Fruit fly (Drosophila melanogaster): ENCODE data around the gene PolE1.

PolE1 gene

DNA sequence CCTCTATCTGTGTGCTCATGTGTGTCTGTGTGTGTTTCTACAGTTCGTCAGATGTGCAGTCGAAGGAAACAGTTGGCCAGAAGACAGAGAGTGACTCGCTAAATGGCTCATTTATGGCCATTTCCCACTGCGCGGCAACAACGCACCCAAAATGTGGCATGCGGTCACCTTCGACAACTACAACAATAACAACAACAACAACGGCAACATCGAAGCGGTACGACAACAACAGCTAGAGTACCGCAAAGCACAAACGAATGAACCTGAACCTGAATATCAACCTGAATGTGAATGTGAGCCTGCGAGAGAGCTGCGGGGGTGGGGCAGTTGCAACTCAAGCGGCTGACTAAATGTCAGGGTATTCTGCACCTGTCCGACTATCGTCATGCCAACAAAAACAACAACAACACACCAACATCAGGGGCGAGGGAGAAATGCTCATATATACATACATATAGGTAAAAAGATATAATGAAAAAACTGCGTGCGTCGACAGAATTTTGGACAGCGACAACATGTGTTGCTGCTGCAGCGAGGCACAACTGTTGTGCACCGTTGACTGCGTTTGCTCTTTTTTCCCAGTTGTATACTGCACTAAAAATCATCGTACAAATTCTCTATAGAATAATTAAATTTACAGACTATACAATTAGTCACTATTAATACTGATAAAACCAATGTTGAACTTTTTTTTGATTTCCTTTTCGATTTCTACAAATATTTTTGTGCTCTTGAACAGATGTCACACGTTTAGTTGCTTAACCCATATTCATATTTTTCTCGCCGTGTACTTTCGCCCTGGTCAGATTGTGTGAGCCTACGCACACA, 47.6 kb upstream of the PolE1 start (continued):
- peak; percentile 60 for TF ChIP-seq CG18262 (tag; optimal IDR thresholded peaks at IDR 0.05)
- no peak for TF ChIP-seq phol (tag; optimal IDR thresholded peaks at IDR 0.05)
- no peak for TF ChIP-seq fd96Cb (tag; optimal IDR thresholded peaks at IDR 0.05)
- TF ChIP-seq Atf3 (GFP tag; optimal IDR thresholded peaks at IDR 0.05): peak; percentile 31
- peak; percentile 58 for TF ChIP-seq Elba2 (GFP tag; optimal IDR thresholded peaks at IDR 0.05)
- TF ChIP-seq CG3163 (GFP tag; optimal IDR thresholded peaks at IDR 0.05): no peak
- TF ChIP-seq CG3281 (GFP tag; optimal IDR thresholded peaks at IDR 0.05): no peak
- TF ChIP-seq slp2 (GFP tag; optimal IDR thresholded peaks at IDR 0.05): no peak
- TF ChIP-seq CG34224 (GFP tag; IDR thresholded peaks at IDR 0.05; ENCODE audit: partially characterized antibody): no peak
- peak; percentile 20 for TF ChIP-seq ATbp (GFP tag; optimal IDR thresholded peaks at IDR 0.05)
- TF ChIP-seq CG7928 (GFP tag; optimal IDR thresholded peaks at IDR 0.05): no peak
- TF ChIP-seq CG17186 (GFP tag; optimal IDR thresholded peaks at IDR 0.05): no peak
- peak; percentile 20 for TF ChIP-seq CG17568 (GFP tag; optimal IDR thresholded peaks at IDR 0.05)
- TF ChIP-seq pum (GFP tag; optimal IDR thresholded peaks at IDR 0.05): peak; percentile 5
- TF ChIP-seq dm (GFP tag; optimal IDR thresholded peaks at IDR 0.05): peak; percentile 24
- peak; percentile 94 for TF ChIP-seq CG4360 (GFP tag; IDR thresholded peaks at IDR 0.05)
- TF ChIP-seq CG1529 (GFP tag; optimal IDR thresholded peaks at IDR 0.05): peak; percentile 47
- no peak for TF ChIP-seq CG4617 (GFP tag; optimal IDR thresholded peaks at IDR 0.05; ENCODE audit: borderline replicate concordance)
- TF ChIP-seq Hr78 (GFP tag; optimal IDR thresholded peaks at IDR 0.05): no peak
- no peak for TF ChIP-seq schlank (tag; optimal IDR thresholded peaks at IDR 0.05)
- peak; percentile 56 for TF ChIP-seq cg (GFP tag; optimal IDR thresholded peaks at IDR 0.05)
- TF ChIP-seq CG16815 (GFP tag; optimal IDR thresholded peaks at IDR 0.05): peak; percentile 70
- no peak for TF ChIP-seq CG8924 (tag; optimal IDR thresholded peaks at IDR 0.05)
- peak; percentile 22 for TF ChIP-seq CG12236 (GFP tag; optimal IDR thresholded peaks at IDR 0.05)
- TF ChIP-seq bsh (GFP tag; optimal IDR thresholded peaks at IDR 0.05): peak in 1 of 2 experiments; percentile 71
- TF ChIP-seq CG4424 (GFP tag; optimal IDR thresholded peaks at IDR 0.05): peak; percentile 48
- no peak for TF ChIP-seq Doc3 (GFP tag; IDR thresholded peaks at IDR 0.05; ENCODE audit: partially characterized antibody)
- peak; percentile 59 for TF ChIP-seq CG13775 (GFP tag; optimal IDR thresholded peaks at IDR 0.05)
- TF ChIP-seq CG8944 (GFP tag; optimal IDR thresholded peaks at IDR 0.05): no peak
- TF ChIP-seq CG2712 (tag; optimal IDR thresholded peaks at IDR 0.05): peak; percentile 63
- no peak for TF ChIP-seq Ets65A (GFP tag)
- TF ChIP-seq Med (GFP tag): no peak
- no peak for TF ChIP-seq lab (GFP tag; optimal IDR thresholded peaks at IDR 0.05)
- TF ChIP-seq jumu (GFP tag; optimal IDR thresholded peaks at IDR 0.05): peak; percentile 3
- TF ChIP-seq ab (GFP tag; optimal IDR thresholded peaks at IDR 0.05): no peak
- TF ChIP-seq CG9727 (GFP tag; optimal IDR thresholded peaks at IDR 0.05): peak; percentile 54
- peak; percentile 53 for TF ChIP-seq Hsf (GFP tag; optimal IDR thresholded peaks at IDR 0.05)
- TF ChIP-seq Antp (GFP tag; optimal IDR thresholded peaks at IDR 0.05): no peak
- TF ChIP-seq tll (GFP tag; optimal IDR thresholded peaks at IDR 0.05): peak in 1 of 2 experiments; percentile 41
- TF ChIP-seq CG17361 (GFP tag; IDR thresholded peaks at IDR 0.05): peak; percentile 36; the same call in 1 of the 3 replicates
- peak; percentile 10 for TF ChIP-seq Atf-2 (GFP tag; optimal IDR thresholded peaks at IDR 0.05)
- no peak for TF ChIP-seq CG14860 (GFP tag; IDR thresholded peaks at IDR 0.05; ENCODE audit: partially characterized antibody)
- TF ChIP-seq oc (tag; optimal IDR thresholded peaks at IDR 0.05): peak; percentile 16
- no peak for TF ChIP-seq CrebB (tag; optimal IDR thresholded peaks at IDR 0.05)
- TF ChIP-seq Sin3A (optimal IDR thresholded peaks at IDR 0.05): no peak
- no peak for TF ChIP-seq zfh2 (GFP tag; optimal IDR thresholded peaks at IDR 0.05)
- peak; percentile 73 for TF ChIP-seq zen (tag; optimal IDR thresholded peaks at IDR 0.05)
- no peak for TF ChIP-seq CG7745 (tag; optimal IDR thresholded peaks at IDR 0.05)
